Worm (Caenorhabditis elegans): Measurements from ENCODE around the gene T27F7.12.

The T27F7.12 gene

DNA sequence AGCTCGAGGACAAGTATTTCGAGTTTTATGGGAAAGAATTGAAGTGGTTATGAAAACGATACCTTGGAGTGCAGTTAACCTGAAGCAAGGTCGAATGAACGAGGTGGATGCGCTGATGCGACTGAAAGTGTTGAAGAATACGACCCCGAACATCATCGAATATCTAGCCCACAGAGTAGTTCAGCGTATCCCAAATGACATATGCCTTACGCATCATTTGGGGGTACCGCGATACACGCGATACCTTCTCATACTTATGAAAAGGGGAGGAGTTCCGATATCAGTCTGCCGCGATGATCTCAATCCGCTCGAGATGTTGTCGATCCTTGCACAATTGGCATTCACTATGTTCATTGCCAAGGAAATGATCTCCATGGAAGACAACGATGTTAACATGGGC is at the start of gene T27F7.12:
Gene T27F7.12, plus strand, starts transcription at position 301 of the 400 bp plus-strand sequence.
- TF ChIP-seq zip-8 (tag; optimal IDR thresholded peaks at IDR 0.05) (no peak), nhr-76 (tag; optimal IDR thresholded peaks at IDR 0.05) (no peak), unc-39 (tag; optimal IDR thresholded peaks at IDR 0.05) (no peak), lsy-2 (tag; optimal IDR thresholded peaks at IDR 0.05) (no peak), elt-1 (tag; optimal IDR thresholded peaks at IDR 0.05; ENCODE audit: borderline replicate concordance, insufficient read depth) (no peak), mls-2 (tag; optimal IDR thresholded peaks at IDR 0.05) (no peak), ceh-83 (GFP tag; optimal IDR thresholded peaks at IDR 0.05) (no peak), unc-62 (GFP tag; optimal IDR thresholded peaks at IDR 0.05) (no peak), blmp-1 (tag; optimal IDR thresholded peaks at IDR 0.05) (no peak), ceh-43 (GFP tag; optimal IDR thresholded peaks at IDR 0.05) (no peak), flh-1 (GFP tag; optimal IDR thresholded peaks at IDR 0.05) (no peak), unc-120 (tag; optimal IDR thresholded peaks at IDR 0.05; ENCODE audit: poor library complexity, severe bottlenecking) (no peak), ces-1 (GFP tag; optimal IDR thresholded peaks at IDR 0.05) (no peak), ztf-11 (tag; optimal IDR thresholded peaks at IDR 0.05) (no peak), snpc-4 (tag; optimal IDR thresholded peaks at IDR 0.05) (no peak), tbx-8 (GFP tag; optimal IDR thresholded peaks at IDR 0.05) (no peak), lin-13 (tag; optimal IDR thresholded peaks at IDR 0.05) (no peak), nhr-28 (tag; optimal IDR thresholded peaks at IDR 0.05) (no peak)

DNA sequence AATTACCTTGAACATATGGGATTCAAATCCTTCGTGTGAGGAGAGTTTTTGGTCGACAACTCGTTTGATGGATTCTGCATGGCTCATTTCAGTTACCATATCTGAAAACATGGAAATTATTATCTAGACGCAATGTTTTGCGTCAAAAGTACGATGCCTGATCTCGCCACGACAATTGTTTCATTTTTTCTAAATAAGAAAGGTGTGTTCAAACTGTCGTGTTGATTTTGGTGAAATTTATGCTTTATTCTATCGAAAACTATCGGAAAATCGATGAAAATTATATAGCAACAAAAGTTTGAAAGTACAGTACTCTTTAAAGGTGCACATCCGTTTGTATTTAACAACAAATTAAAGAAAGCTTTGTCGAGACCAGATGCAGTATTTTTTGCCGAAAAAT is 48.9 kb upstream of the T27F7.12 start, which contains the start of gene cblc-1:
Gene cblc-1, minus strand, starts transcription at position 101 of the 400 bp plus-strand sequence.
- TF ChIP-seq elt-3 (tag; optimal IDR thresholded peaks at IDR 0.05) (no peak), drap-1 (GFP tag; optimal IDR thresholded peaks at IDR 0.05) (no peak), zip-8 (tag; optimal IDR thresholded peaks at IDR 0.05) (no peak), nhr-76 (tag; optimal IDR thresholded peaks at IDR 0.05) (no peak), cnd-1 (tag; optimal IDR thresholded peaks at IDR 0.05) (no peak), unc-62 (GFP tag; optimal IDR thresholded peaks at IDR 0.05) (no peak), sptf-1 (tag; optimal IDR thresholded peaks at IDR 0.05) (no peak), ceh-83 (GFP tag; optimal IDR thresholded peaks at IDR 0.05) (no peak), mep-1 (tag; optimal IDR thresholded peaks at IDR 0.05) (no peak), lin-32 (GFP tag; optimal IDR thresholded peaks at IDR 0.05) (no peak)

DNA sequence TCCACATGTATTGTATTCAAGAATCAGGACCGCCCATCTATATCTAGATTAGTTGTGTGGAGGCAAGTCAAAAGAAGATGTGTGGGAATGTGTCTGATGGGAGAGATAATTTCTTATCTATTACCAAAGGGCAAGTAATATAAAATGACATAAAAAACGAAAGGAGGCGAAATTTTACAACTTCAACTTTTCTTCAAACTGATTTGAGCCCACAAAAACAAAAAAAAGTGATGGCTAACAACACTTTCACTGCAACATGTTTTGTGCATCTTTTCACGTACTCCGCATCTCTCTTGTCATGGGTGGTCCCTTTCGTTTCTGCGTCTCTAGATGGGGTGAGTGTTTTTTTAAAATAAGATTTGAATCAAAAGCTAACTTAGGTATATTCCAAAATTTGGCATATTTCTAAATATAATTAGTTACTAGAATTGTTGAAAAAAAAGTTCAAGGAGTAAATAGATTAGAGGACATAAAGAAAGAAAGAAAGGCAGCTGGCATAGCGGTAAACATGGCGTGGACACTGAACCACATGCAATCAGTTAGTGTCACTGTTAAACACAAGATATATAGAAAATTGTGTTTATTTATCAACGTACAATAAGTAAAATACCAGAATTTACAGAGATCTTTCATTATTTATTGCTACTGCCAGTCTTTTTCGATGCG is 48.2 kb upstream of the T27F7.12 start, which contains the start of gene ZK546.19:
Gene ZK546.19, plus strand, starts transcription at position 186 of the 666 bp plus-strand sequence.
- TF ChIP-seq mab-5 (tag; optimal IDR thresholded peaks at IDR 0.05) (no peak), pha-4 (tag; optimal IDR thresholded peaks at IDR 0.05) (no peak), elt-1 (tag; optimal IDR thresholded peaks at IDR 0.05; ENCODE audit: borderline replicate concordance, insufficient read depth) (peak; percentile 98), lin-13 (tag; optimal IDR thresholded peaks at IDR 0.05) (no peak), mep-1 (tag; optimal IDR thresholded peaks at IDR 0.05) (no peak), nhr-76 (tag; optimal IDR thresholded peaks at IDR 0.05) (no peak), unc-120 (tag; optimal IDR thresholded peaks at IDR 0.05; ENCODE audit: poor library complexity, severe bottlenecking) (no peak), ces-1 (GFP tag; optimal IDR thresholded peaks at IDR 0.05) (peak; percentile 30), bed-3 (GFP tag; optimal IDR thresholded peaks at IDR 0.05) (no peak), ceh-83 (GFP tag; optimal IDR thresholded peaks at IDR 0.05) (no peak)

DNA sequence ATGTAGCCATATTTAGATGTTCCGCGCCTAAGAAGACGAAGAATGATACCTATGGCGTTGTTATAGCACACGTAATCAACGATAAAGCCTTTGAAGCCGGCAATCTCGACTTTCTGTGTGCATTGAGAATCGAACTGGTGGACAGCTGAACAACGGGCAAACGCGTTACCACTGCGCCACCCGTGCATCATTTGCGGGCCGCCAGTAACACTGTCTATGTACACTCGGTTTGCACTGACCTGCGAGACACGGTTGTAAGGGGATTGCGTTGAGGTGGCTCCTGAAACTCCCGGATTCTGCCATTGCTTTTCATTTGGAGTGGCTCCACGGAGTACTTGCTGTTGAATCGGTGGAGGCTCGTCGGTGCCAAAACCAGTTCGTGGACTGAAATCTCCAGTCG is 47.5 kb upstream of the T27F7.12 start:
- peak; percentile 88 for TF ChIP-seq mls-2 (tag; optimal IDR thresholded peaks at IDR 0.05)
- TF ChIP-seq nhr-2 (tag; optimal IDR thresholded peaks at IDR 0.05): no peak
- TF ChIP-seq sem-2 (GFP tag; optimal IDR thresholded peaks at IDR 0.05): peak; percentile 75
- peak; percentile 64 for TF ChIP-seq lin-32 (GFP tag; optimal IDR thresholded peaks at IDR 0.05)
- no peak for TF ChIP-seq hlh-1 (tag; optimal IDR thresholded peaks at IDR 0.05)
- TF ChIP-seq pha-4 (tag; optimal IDR thresholded peaks at IDR 0.05): peak; percentile 24
- TF ChIP-seq ham-2 (GFP tag; optimal IDR thresholded peaks at IDR 0.05): peak; percentile 90
- TF ChIP-seq zip-8 (tag; optimal IDR thresholded peaks at IDR 0.05): no peak
- peak; percentile 57 for TF ChIP-seq lin-13 (tag; optimal IDR thresholded peaks at IDR 0.05)
- TF ChIP-seq elt-1 (tag; optimal IDR thresholded peaks at IDR 0.05; ENCODE audit: borderline replicate concordance, insufficient read depth): no peak
- TF ChIP-seq M03D4.4 (tag; optimal IDR thresholded peaks at IDR 0.05): peak; percentile 84
- TF ChIP-seq nhr-12 (tag; optimal IDR thresholded peaks at IDR 0.05): no peak
- TF ChIP-seq flh-1 (GFP tag; optimal IDR thresholded peaks at IDR 0.05): peak; percentile 40
- TF ChIP-seq sptf-1 (tag; optimal IDR thresholded peaks at IDR 0.05): peak; percentile 90
- TF ChIP-seq unc-120 (tag; optimal IDR thresholded peaks at IDR 0.05; ENCODE audit: poor library complexity, severe bottlenecking): peak; percentile 64
- TF ChIP-seq nhr-28 (tag; optimal IDR thresholded peaks at IDR 0.05): no peak
- no peak for TF ChIP-seq ceh-39 (tag; optimal IDR thresholded peaks at IDR 0.05)
- TF ChIP-seq mab-5 (tag; optimal IDR thresholded peaks at IDR 0.05): no peak
- no peak for TF ChIP-seq unc-62 (GFP tag; optimal IDR thresholded peaks at IDR 0.05)
- TF ChIP-seq cnd-1 (tag; optimal IDR thresholded peaks at IDR 0.05): peak; percentile 92
- TF ChIP-seq ceh-43 (GFP tag; optimal IDR thresholded peaks at IDR 0.05): peak; percentile 72
- TF ChIP-seq elt-3 (tag; optimal IDR thresholded peaks at IDR 0.05): no peak
- peak; percentile 25 for TF ChIP-seq nhr-76 (tag; optimal IDR thresholded peaks at IDR 0.05)
- peak; percentile 86 for TF ChIP-seq drap-1 (GFP tag; optimal IDR thresholded peaks at IDR 0.05)
- peak; percentile 90 for TF ChIP-seq ceh-83 (GFP tag; optimal IDR thresholded peaks at IDR 0.05)
- TF ChIP-seq bed-3 (GFP tag; optimal IDR thresholded peaks at IDR 0.05): peak; percentile 58
- no peak for TF ChIP-seq mep-1 (tag; optimal IDR thresholded peaks at IDR 0.05)

All from whole organism, mixed stage, embryonic.